Worm (Caenorhabditis elegans) whole organism, L4/young adult: Measurements from ENCODE around the gene clec-78.

ENCODE experiments used
- W03F9.2 ChIP-seq: fragments of 150-350 bp; optimal IDR thresholded peaks from 2 replicates; lab custom pipeline; 2014; ENCODE audit warnings: missing biosample characterization, missing genetic modification characterization
- him-1 ChIP-seq: sonication (generic microtip); optimal IDR thresholded peaks from 2 replicates; lab custom pipeline; 2016; ENCODE audit warnings: missing genotype, missing genetic modification reagents, missing genetic modification characterization, missing compliant biosample characterization

DNA sequence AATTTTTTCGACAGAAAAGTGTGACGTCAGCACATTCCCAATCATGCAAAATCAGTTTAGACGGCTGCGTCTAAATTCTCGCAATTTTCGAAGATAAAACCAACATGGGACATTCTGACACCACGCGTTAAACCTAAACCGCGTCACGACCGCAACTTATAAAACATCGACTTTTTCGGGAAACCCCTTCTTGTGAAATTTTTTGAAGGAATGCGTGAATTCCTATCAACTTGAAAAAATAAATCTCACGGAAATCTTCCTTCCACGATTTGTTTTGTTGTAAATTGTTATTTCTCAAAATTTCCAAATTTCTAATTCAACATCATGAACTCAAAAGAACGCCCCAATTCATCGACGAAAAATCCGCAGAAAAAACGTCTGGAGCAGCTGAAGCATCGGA, 51.1 kb downstream of the clec-78 start, which contains the start of gene F35F11.2:
- no peak for TF ChIP-seq him-1 (tag; lab: Kevin White, UChicago)
- TF ChIP-seq W03F9.2 (tag; lab: Kevin White, UChicago): no peak
